Worm (Caenorhabditis elegans) whole organism, L4 larva: ENCODE results near the gene taf-8.
A peak's percentile ranks its signal among the peaks of the same experiment; 100 is the strongest.

Experiments
- F44E2.7 ChIP-seq: fragments of 200-800 bp; sonication (Bioruptor generic); IDR thresholded peaks from 2 replicates; pipeline ENCODE4 v2.1.2; 2022; ENCODE audit warnings: missing genetic modification characterization, missing compliant biosample characterization
- R02D3.7 ChIP-seq: fragments of 150-350 bp; sonication (generic microtip); optimal IDR thresholded peaks from 3 replicates; lab custom pipeline; 2014; ENCODE audit warnings: missing biosample characterization, missing genetic modification characterization
- T20F7.1 ChIP-seq: fragments of 200-800 bp; sonication (Bioruptor generic); optimal IDR thresholded peaks from 2 replicates; lab custom pipeline; 2018; ENCODE audit warnings: mild to moderate bottlenecking, missing genetic modification characterization, missing compliant biosample characterization
- Y105C5A.15 ChIP-seq: fragments of 200-800 bp; sonication (Bioruptor generic); IDR thresholded peaks from 2 replicates; pipeline ENCODE4 v1.3.6; 2022; ENCODE audit warnings: missing genetic modification characterization, missing compliant biosample characterization
- Y48G9A.11 ChIP-seq: fragments of 200-800 bp; sonication (Bioruptor generic); IDR thresholded peaks from 2 replicates; pipeline ENCODE4 v1.3.6; 2022; ENCODE audit warnings: missing genetic modification reagents, missing genetic modification characterization, missing compliant biosample characterization
- aly-2 ChIP-seq: sonication (generic microtip); optimal IDR thresholded peaks from 2 replicates; lab custom pipeline; 2018; ENCODE audit warnings: missing biosample characterization, missing genetic modification characterization
- ceh-28 ChIP-seq: fragments of 150-350 bp; optimal IDR thresholded peaks from 2 replicates; lab custom pipeline; 2014; ENCODE audit warnings: missing biosample characterization, missing genetic modification reagents, missing genetic modification characterization
- ceh-44 ChIP-seq: fragments of 200-800 bp; sonication (Bioruptor generic); IDR thresholded peaks from 2 replicates; pipeline ENCODE4 v1.3.6; 2022; ENCODE audit warnings: missing genetic modification reagents, missing genetic modification characterization, missing compliant biosample characterization
- ceh-62 ChIP-seq: sonication (generic microtip); optimal IDR thresholded peaks from 2 replicates; lab custom pipeline; 2017; ENCODE audit warnings: missing biosample characterization, missing genetic modification characterization
- ceh-82 ChIP-seq: sonication (generic microtip); optimal IDR thresholded peaks from 2 replicates; lab custom pipeline; 2017; ENCODE audit warnings: missing biosample characterization, missing genetic modification characterization
- ces-1 ChIP-seq: fragments of 150-350 bp; sonication (generic microtip); optimal IDR thresholded peaks from 4 replicates; lab custom pipeline; 2014; ENCODE audit warnings: missing biosample characterization, missing genetic modification reagents, missing genetic modification characterization
- daf-12 ChIP-seq: fragments of 150-350 bp; optimal IDR thresholded peaks from 2 replicates; lab custom pipeline; 2014; ENCODE audit warnings: missing biosample characterization, missing genetic modification reagents, missing genetic modification characterization
- daf-19 ChIP-seq: fragments of 200-800 bp; sonication (Bioruptor generic); conservative IDR thresholded peaks from 2 replicates; pipeline ENCODE4 v1.3.6; 2022; ENCODE audit warnings: missing genetic modification characterization, missing compliant biosample characterization
- dmd-6 ChIP-seq: fragments of 200-800 bp; sonication (Bioruptor generic); IDR thresholded peaks from 2 replicates; pipeline ENCODE4 v1.3.6; 2022; ENCODE audit warnings: missing genetic modification reagents, missing genetic modification characterization, missing compliant biosample characterization
- dmd-8 ChIP-seq: fragments of 200-800 bp; sonication (Bioruptor generic); IDR thresholded peaks from 2 replicates; pipeline ENCODE4 v1.3.6; 2022; ENCODE audit warnings: missing genetic modification characterization, missing compliant biosample characterization
- dpl-1 ChIP-seq: fragments of 150-350 bp; optimal IDR thresholded peaks from 2 replicates; lab custom pipeline; 2014; ENCODE audit warnings: missing biosample characterization, missing genetic modification reagents, missing genetic modification characterization
- duxl-1 ChIP-seq: sonication (generic microtip); optimal IDR thresholded peaks from 2 replicates; lab custom pipeline; 2016; ENCODE audit warnings: mild to moderate bottlenecking, missing genetic modification characterization, moderate library complexity, missing compliant biosample characterization; ENCODE audit not compliant: poor library complexity
- egl-27 ChIP-seq: sonication (generic microtip); optimal IDR thresholded peaks from 3 replicates; lab custom pipeline; 2017; ENCODE audit warnings: missing biosample characterization, missing genetic modification reagents, missing genetic modification characterization
- egl-43 ChIP-seq: fragments of 200-800 bp; sonication (Bioruptor generic); IDR thresholded peaks from 2 replicates; pipeline ENCODE4 v1.3.6; 2022; ENCODE audit warnings: missing genetic modification reagents, missing genetic modification characterization, missing compliant biosample characterization
- hlh-11 ChIP-seq: fragments of 200-800 bp; sonication (Bioruptor generic); optimal IDR thresholded peaks from 2 replicates; lab custom pipeline; 2018; ENCODE audit warnings: mild to moderate bottlenecking, missing genetic modification characterization, missing compliant biosample characterization
- hlh-30 ChIP-seq: sonication (generic microtip); optimal IDR thresholded peaks from 2 replicates; lab custom pipeline; 2017; ENCODE audit warnings: antibody characterized with exemption, mild to moderate bottlenecking, missing genetic modification characterization, missing compliant biosample characterization; ENCODE audit not compliant: insufficient read depth
- jun-1 ChIP-seq: fragments of 150-350 bp; optimal IDR thresholded peaks from 2 replicates; lab custom pipeline; 2014; ENCODE audit warnings: missing biosample characterization, missing genetic modification reagents, missing genetic modification characterization
- lim-7 ChIP-seq: fragments of 200-800 bp; sonication (Bioruptor generic); IDR thresholded peaks from 2 replicates; pipeline ENCODE4 v1.3.6; 2022; ENCODE audit warnings: missing genetic modification characterization, missing compliant biosample characterization
- lin-1 ChIP-seq: fragments of 200-800 bp; sonication (Bioruptor generic); IDR thresholded peaks from 2 replicates; pipeline ENCODE4 v1.3.6; 2022; ENCODE audit warnings: missing genetic modification reagents, missing genetic modification characterization, missing compliant biosample characterization
- lin-38 ChIP-seq: fragments of 200-800 bp; sonication (Bioruptor generic); IDR thresholded peaks from 2 replicates; pipeline ENCODE4 v1.3.6; 2022; ENCODE audit warnings: missing genetic modification reagents, missing genetic modification characterization, missing compliant biosample characterization
- lin-39 ChIP-seq: fragments of 150-350 bp; optimal IDR thresholded peaks from 2 replicates; lab custom pipeline; 2014; ENCODE audit warnings: missing biosample characterization, missing genetic modification reagents, missing genetic modification characterization
- lir-3 ChIP-seq: sonication (generic microtip); optimal IDR thresholded peaks from 2 replicates; lab custom pipeline; 2016; ENCODE audit warnings: mild to moderate bottlenecking, missing genetic modification characterization, missing compliant biosample characterization
- lsy-2 ChIP-seq, 2 experiments: fragments of 150-350 bp in 1 of 2; sonication (generic microtip) in 1 of 2; optimal IDR thresholded peaks; 2 replicates each; lab custom pipeline; 2014 to 2017; ENCODE audit warnings: missing biosample characterization in 2 of 2, missing genetic modification characterization in 2 of 2
- mep-1 ChIP-seq: fragments of 150-350 bp; sonication (generic microtip); optimal IDR thresholded peaks from 3 replicates; lab custom pipeline; 2014; ENCODE audit warnings: missing biosample characterization, missing genetic modification characterization
- mes-2 ChIP-seq: sonication (generic microtip); optimal IDR thresholded peaks from 2 replicates; lab custom pipeline; 2016; ENCODE audit warnings: missing genotype, mild to moderate bottlenecking, missing genetic modification characterization, missing compliant biosample characterization; ENCODE audit not compliant: poor library complexity, severe bottlenecking
- mxl-3 ChIP-seq: fragments of 200-800 bp; sonication (Bioruptor generic); optimal IDR thresholded peaks from 2 replicates; lab custom pipeline; 2018; ENCODE audit warnings: mild to moderate bottlenecking, missing genetic modification characterization, missing compliant biosample characterization
- nhr-102 ChIP-seq: sonication (generic microtip); optimal IDR thresholded peaks from 2 replicates; lab custom pipeline; 2016; ENCODE audit warnings: mild to moderate bottlenecking, missing genetic modification characterization, moderate library complexity, missing compliant biosample characterization
- nhr-11 ChIP-seq: fragments of 150-350 bp; optimal IDR thresholded peaks from 2 replicates; lab custom pipeline; 2014; ENCODE audit warnings: missing biosample characterization, missing genetic modification characterization
- nhr-111 ChIP-seq: fragments of 200-800 bp; sonication (Bioruptor generic); optimal IDR thresholded peaks from 2 replicates; lab custom pipeline; 2018; ENCODE audit warnings: mild to moderate bottlenecking, missing genetic modification characterization, missing compliant biosample characterization
- nhr-28 ChIP-seq: fragments of 150-350 bp; optimal IDR thresholded peaks from 2 replicates; lab custom pipeline; 2014; ENCODE audit warnings: missing biosample characterization, missing genetic modification characterization
- nhr-6 ChIP-seq: fragments of 150-350 bp; optimal IDR thresholded peaks from 2 replicates; lab custom pipeline; 2014; ENCODE audit warnings: missing biosample characterization, missing genetic modification characterization
- pha-4 ChIP-seq, 2 experiments: fragments of 150-350 bp in 1 of 2; fragments of 200-800 bp in 1 of 2; sonication (Bioruptor generic) in 1 of 2; IDR thresholded peaks in 1 of 2; optimal IDR thresholded peaks in 1 of 2; 2 replicates each; pipeline versions ENCODE4 v1.3.6 to Lab custom; 2014 to 2022; ENCODE audit warnings: missing genetic modification characterization in 2 of 2, missing genetic modification reagents in 2 of 2, missing biosample characterization in 1 of 2, missing compliant biosample characterization in 1 of 2
- php-3 ChIP-seq: fragments of 200-800 bp; sonication (Bioruptor generic); IDR thresholded peaks from 2 replicates; pipeline ENCODE4 v1.3.6; 2022; ENCODE audit warnings: missing genetic modification reagents, missing genetic modification characterization, missing compliant biosample characterization
- sdz-12 ChIP-seq: fragments of 200-800 bp; sonication (Bioruptor generic); optimal IDR thresholded peaks from 2 replicates; lab custom pipeline; 2018; ENCODE audit warnings: mild to moderate bottlenecking, missing genetic modification characterization, missing compliant biosample characterization
- set-16 ChIP-seq: fragments of 200-800 bp; sonication (Bioruptor generic); IDR thresholded peaks from 2 replicates; pipeline ENCODE4 v1.3.6; 2022; ENCODE audit warnings: missing genetic modification reagents, missing genetic modification characterization, missing compliant biosample characterization
- spr-3 ChIP-seq: fragments of 200-800 bp; sonication (Bioruptor generic); optimal IDR thresholded peaks from 2 replicates; lab custom pipeline; 2018; ENCODE audit warnings: mild to moderate bottlenecking, missing genetic modification characterization, missing compliant biosample characterization
- unc-39 ChIP-seq: sonication (generic microtip); optimal IDR thresholded peaks from 2 replicates; lab custom pipeline; 2017; ENCODE audit warnings: missing biosample characterization, missing genetic modification characterization
- zip-2 ChIP-seq: fragments of 150-350 bp; optimal IDR thresholded peaks from 2 replicates; lab custom pipeline; 2014; ENCODE audit warnings: missing biosample characterization, missing genetic modification characterization
- ztf-11 ChIP-seq: fragments of 150-350 bp; optimal IDR thresholded peaks from 2 replicates; lab custom pipeline; 2014; ENCODE audit warnings: missing biosample characterization, missing genetic modification characterization

taf-8 gene

DNA sequence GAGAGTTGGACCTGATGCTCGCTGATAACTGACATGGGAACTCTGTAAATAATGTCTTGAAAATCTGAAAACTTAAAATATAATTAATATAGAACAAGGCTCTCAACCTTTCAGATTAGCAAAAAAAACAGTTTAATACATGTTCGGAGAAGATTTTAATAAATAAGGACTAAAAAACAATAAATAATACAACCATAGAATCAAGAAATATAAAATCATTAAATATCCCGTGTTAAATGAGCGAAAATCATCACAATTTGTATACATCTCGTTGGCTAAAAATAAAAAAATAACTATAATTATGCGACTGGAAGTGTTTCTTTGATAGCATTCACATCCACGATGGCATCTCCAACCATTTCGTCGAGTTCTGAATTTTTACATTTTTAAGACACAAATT is 35.6 kb downstream of the taf-8 start, which contains the start of gene Y53C12A.10:
Gene Y53C12A.10, minus strand, starts transcription at position 101 of the 400 bp plus-strand sequence.
- TF ChIP-seq duxl-1 (tag; lab: Kevin White, UChicago) (no peak), Y105C5A.15 (GFP tag; lab: Robert Waterston, UW) (no peak), R02D3.7 (no peak), egl-43 (GFP tag; lab: Robert Waterston, UW) (no peak), ces-1 (GFP tag; lab: Kevin White, UChicago) (no peak), unc-39 (tag; lab: Kevin White, UChicago) (no peak)
- TF ChIP-seq, all 104 proteins: peak for 0

DNA sequence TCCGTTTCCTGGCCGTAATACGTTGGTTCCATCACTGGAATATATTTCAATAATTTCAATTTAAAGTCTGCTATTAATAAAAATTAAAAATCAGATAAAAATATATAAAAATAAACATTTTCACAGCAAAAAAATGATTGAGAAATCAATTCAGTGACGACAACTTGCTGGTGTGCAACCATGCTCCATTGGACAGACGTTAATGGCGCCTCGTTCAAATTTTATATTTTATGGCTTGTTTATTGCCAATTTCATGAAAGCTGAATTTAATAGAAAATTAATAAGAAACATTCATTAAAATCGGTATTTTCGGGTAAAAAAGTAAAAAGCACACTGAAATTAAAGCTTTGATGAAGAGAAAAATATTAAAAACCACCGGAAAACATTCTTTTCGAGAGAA is 37.1 kb downstream of the taf-8 start, which contains the start of gene Y53C12A.3:
Gene Y53C12A.3, minus strand, starts transcription at position 34 of the 400 bp plus-strand sequence.
- TF ChIP-seq dmd-8 (GFP tag; lab: Robert Waterston, UW) (no peak), F44E2.7 (no peak), hlh-30 (tag; lab: Kevin White, UChicago) (peak; percentile 51), T20F7.1 (GFP tag; lab: Kevin White, UChicago) (peak; percentile 34), nhr-28 (tag; lab: Kevin White, UChicago) (peak; percentile 6), nhr-6 (tag; lab: Kevin White, UChicago) (peak; percentile 18), mep-1 (tag; lab: Kevin White, UChicago) (peak; percentile 12), lin-38 (GFP tag; lab: Robert Waterston, UW) (peak; percentile 88), daf-19 (GFP tag; lab: Robert Waterston, UW) (no peak), nhr-111 (GFP tag; lab: Kevin White, UChicago) (no peak), mes-2 (tag; lab: Kevin White, UChicago) (peak; percentile 70), dpl-1 (GFP tag; lab: Kevin White, UChicago) (peak; percentile 89), lsy-2 (tag; optimal IDR thresholded peaks at IDR 0.05; lab: Kevin White, UChicago) (peak in 1 of 2 experiments; percentile 81), egl-43 (GFP tag; lab: Robert Waterston, UW) (no peak)

DNA sequence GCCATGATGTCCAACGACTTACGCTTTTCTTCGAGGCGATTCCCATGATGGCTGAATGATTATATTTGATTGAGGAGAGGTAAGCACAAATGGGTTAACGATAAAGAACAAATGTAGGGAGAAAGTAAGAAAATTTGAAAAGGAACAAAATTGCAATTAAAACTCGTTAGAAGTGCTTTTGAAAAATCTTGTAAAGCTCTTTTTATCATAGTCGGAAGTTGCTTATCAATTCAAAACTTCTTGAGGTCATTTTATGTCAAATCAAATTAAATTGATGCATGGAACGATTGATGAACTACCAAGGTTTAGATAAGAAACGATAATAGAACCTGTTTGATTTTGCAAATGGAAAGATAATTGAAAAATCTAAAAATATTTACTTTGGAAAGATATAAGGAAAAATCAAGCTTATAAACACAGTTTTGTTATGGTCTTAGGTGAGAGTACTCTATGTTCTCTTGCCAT is 39.7 kb downstream of the taf-8 start, which contains the start of gene glt-5:
Gene glt-5, minus strand, starts transcription at position 51 of the 465 bp plus-strand sequence.
- TF ChIP-seq ceh-62, result no peak
- no peak for TF ChIP-seq ceh-28 (tag; lab: Kevin White, UChicago)
- TF ChIP-seq nhr-6 (tag; lab: Kevin White, UChicago), result no peak
- TF ChIP-seq php-3, result no peak
- TF ChIP-seq sdz-12 (GFP tag; lab: Kevin White, UChicago), result no peak
- no peak for TF ChIP-seq nhr-102
- no peak for TF ChIP-seq pha-4 (GFP tag; IDR thresholded peaks at IDR 0.05; lab: Robert Waterston, UW)
- TF ChIP-seq pha-4 (tag; optimal IDR thresholded peaks at IDR 0.05; lab: Kevin White, UChicago), result no peak
- no peak for TF ChIP-seq lir-3 (tag; lab: Kevin White, UChicago)
- TF ChIP-seq unc-39 (tag; lab: Kevin White, UChicago), result no peak
- TF ChIP-seq mxl-3 (GFP tag; lab: Kevin White, UChicago), result no peak
- TF ChIP-seq zip-2 (tag; lab: Kevin White, UChicago), result no peak
- no peak for TF ChIP-seq mes-2 (tag; lab: Kevin White, UChicago)

DNA sequence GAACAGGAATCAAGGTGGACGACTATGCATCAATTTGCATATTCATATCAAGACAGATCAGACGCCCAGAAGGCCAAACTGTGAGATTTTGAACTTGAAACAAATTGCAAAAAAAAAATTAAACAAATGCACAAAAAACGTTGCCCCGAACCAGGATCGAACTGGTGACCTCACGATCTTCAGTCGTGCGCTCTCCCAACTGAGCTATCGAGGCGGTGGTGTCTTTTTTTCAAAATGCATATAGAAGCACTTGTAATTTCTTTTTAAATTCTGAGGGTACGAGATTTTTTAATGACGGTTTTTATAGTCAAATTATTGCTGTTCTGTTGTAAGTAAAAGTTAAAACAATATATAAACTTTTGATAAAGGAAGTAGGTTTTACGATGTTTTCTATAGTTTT is 44.0 kb downstream of the taf-8 start:
- TF ChIP-seq daf-12, result no peak
- TF ChIP-seq lsy-2 (tag; optimal IDR thresholded peaks at IDR 0.05; lab: Kevin White, UChicago), result peak in 1 of 2 experiments; percentile 42
- no peak for TF ChIP-seq ceh-82
- TF ChIP-seq lin-1, result no peak
- no peak for TF ChIP-seq Y105C5A.15 (GFP tag; lab: Robert Waterston, UW)
- peak; percentile 58; the same call in 1 of the 2 replicates for TF ChIP-seq pha-4 (GFP tag; IDR thresholded peaks at IDR 0.05; lab: Robert Waterston, UW)
- no peak for TF ChIP-seq pha-4 (tag; optimal IDR thresholded peaks at IDR 0.05; lab: Kevin White, UChicago)
- TF ChIP-seq spr-3 (GFP tag; lab: Kevin White, UChicago), result no peak
- TF ChIP-seq set-16 (GFP tag; lab: Robert Waterston, UW), result no peak
- no peak for TF ChIP-seq egl-27 (tag; lab: Kevin White, UChicago)
- TF ChIP-seq ceh-44 (GFP tag; lab: Robert Waterston, UW), result 0 out of 2 replicates have a peak, but pooled peaks have one; percentile 13
- TF ChIP-seq lin-39 (tag; lab: Kevin White, UChicago), result no peak
- peak; percentile 27; the same call in 1 of the 2 replicates for TF ChIP-seq dmd-6 (GFP tag; lab: Robert Waterston, UW)
- no peak for TF ChIP-seq aly-2 (tag; lab: Kevin White, UChicago)
- TF ChIP-seq lim-7, result peak; percentile 67
- no peak for TF ChIP-seq jun-1 (tag; lab: Kevin White, UChicago)
- no peak for TF ChIP-seq hlh-11 (tag; lab: Kevin White, UChicago)
- no peak for TF ChIP-seq ztf-11 (tag; lab: Kevin White, UChicago)
- TF ChIP-seq nhr-11 (tag; lab: Kevin White, UChicago), result no peak
- no peak for TF ChIP-seq php-3
- peak; percentile 39; the same call in 1 of the 2 replicates for TF ChIP-seq Y48G9A.11
